Worm (Caenorhabditis elegans) whole organism, midembryonic: ENCODE data around the gene C08F11.1.
"Not testable (repeated sequence)": the region's sequence is repeated elsewhere in the genome, so short reads cannot be mapped to it uniquely, and the experiment has no call there.

Source experiments
- T22C8.4 ChIP-seq: fragments of 200-800 bp; sonication (Bioruptor generic); IDR thresholded peaks from 2 replicates; pipeline ENCODE4 v1.3.6; 2022; ENCODE audit warnings: missing genetic modification characterization, missing compliant biosample characterization
- cog-1 ChIP-seq: sonication (generic microtip); optimal IDR thresholded peaks from 2 replicates; lab custom pipeline; 2016; ENCODE audit warnings: missing genetic modification characterization, missing compliant biosample characterization
- klf-2 ChIP-seq: fragments of 200-800 bp; sonication (Bioruptor generic); conservative IDR thresholded peaks from 2 replicates; pipeline ENCODE4 v1.3.6; 2022; ENCODE audit warnings: missing genetic modification reagents, missing genetic modification characterization, missing compliant biosample characterization
- med-1 ChIP-seq: sonication (generic microtip); optimal IDR thresholded peaks from 2 replicates; lab custom pipeline; 2017; ENCODE audit warnings: missing genetic modification characterization, mild to moderate bottlenecking, missing compliant biosample characterization, antibody characterized with exemption, missing genetic modification reagents; ENCODE audit not compliant: insufficient read depth
- tab-1 ChIP-seq: fragments of 200-800 bp; sonication (Bioruptor generic); IDR thresholded peaks from 2 replicates; pipeline ENCODE4 v1.3.6; 2022; ENCODE audit warnings: missing genetic modification characterization, missing compliant biosample characterization
- ztf-29 ChIP-seq: fragments of 200-800 bp; sonication (Bioruptor generic); IDR thresholded peaks from 2 replicates; pipeline ENCODE4 v1.3.6; 2022; ENCODE audit warnings: missing genetic modification reagents, missing genetic modification characterization, missing compliant biosample characterization

- not testable (repeated sequence) for TF ChIP-seq cog-1 (tag; lab: Kevin White, UChicago); klf-2 (GFP tag; lab: Robert Waterston, UW); med-1 (GFP tag; lab: Kevin White, UChicago); ztf-29 (GFP tag; lab: Robert Waterston, UW); T22C8.4 (GFP tag; lab: Robert Waterston, UW); tab-1 (GFP tag; lab: Robert Waterston, UW)
Observed at ce11 chrIV:13597813-13598212, 25.8 kb upstream of the C08F11.1 start, which contains the start of gene Y45F10B.9.
